Fruit fly (Drosophila melanogaster): Measurements from ENCODE around the gene CG5280.

- TF ChIP-seq CTCF (optimal IDR thresholded peaks at IDR 0.05) (no peak), CG8478 (optimal IDR thresholded peaks at IDR 0.05) (no peak)
These were observed 35.9 kb downstream of the CG5280 start, which contains the start of the genes CG43783 and orb2 for dm6 chr3L:8953962-8954647.

Measured in S2 (cell line).